Fruit fly (Drosophila melanogaster) whole organism, embryonic: ENCODE results near the gene CG7458.

ENCODE experiments used
- ATbp ChIP-seq: fragments of 200-800 bp; sonication (Bioruptor generic); optimal IDR thresholded peaks from 2 replicates; lab custom pipeline; 2017; ENCODE audit warnings: missing biosample characterization, mild to moderate bottlenecking, missing genetic modification characterization, missing genetic modification reagents
- Abd-B ChIP-seq: fragments of 200-800 bp; sonication (Bioruptor generic); optimal IDR thresholded peaks from 2 replicates; lab custom pipeline; 2018; ENCODE audit warnings: missing biosample characterization, mild to moderate bottlenecking, missing genetic modification characterization, moderate library complexity
- Ada2b ChIP-seq: fragments of 200-800 bp; sonication (Bioruptor generic); IDR thresholded peaks from 2 replicates; pipeline ENCODE4 v1.3.6; 2022; ENCODE audit warnings: missing biosample characterization, missing genetic modification characterization
- Antp ChIP-seq: fragments of 200-800 bp; sonication (Bioruptor generic); optimal IDR thresholded peaks from 3 replicates; lab custom pipeline; 2016; ENCODE audit warnings: missing biosample characterization, missing genetic modification characterization
- CG11085 ChIP-seq: fragments of 200-800 bp; sonication (Bioruptor generic); IDR thresholded peaks from 2 replicates; pipeline ENCODE4 v1.3.6; 2022; ENCODE audit warnings: missing biosample characterization, missing genetic modification characterization
- CG11560 ChIP-seq: fragments of 200-800 bp; sonication (Bioruptor generic); IDR thresholded peaks from 3 replicates; pipeline ENCODE4 v1.3.6; 2022; ENCODE audit warnings: missing biosample characterization, missing genetic modification characterization
- CG12071 ChIP-seq: fragments of 200-800 bp; sonication (Bioruptor generic); optimal IDR thresholded peaks from 3 replicates; lab custom pipeline; 2018; ENCODE audit warnings: missing biosample characterization, mild to moderate bottlenecking, missing genetic modification characterization
- CG14965 ChIP-seq: fragments of 200-800 bp; sonication (Bioruptor generic); optimal IDR thresholded peaks from 2 replicates; lab custom pipeline; 2016; ENCODE audit warnings: missing biosample characterization, missing genetic modification characterization, borderline replicate concordance
- CG15269 ChIP-seq: fragments of 200-800 bp; sonication (Bioruptor generic); optimal IDR thresholded peaks from 2 replicates; lab custom pipeline; 2018; ENCODE audit warnings: missing biosample characterization, mild to moderate bottlenecking, missing genetic modification characterization, moderate library complexity
- CG15601 ChIP-seq: fragments of 200-800 bp; sonication (Bioruptor generic); optimal IDR thresholded peaks from 3 replicates; lab custom pipeline; 2019; ENCODE audit warnings: missing biosample characterization, mild to moderate bottlenecking, missing genetic modification characterization, moderate library complexity
- CG17186 ChIP-seq: fragments of 200-800 bp; sonication (Bioruptor generic); optimal IDR thresholded peaks from 3 replicates; lab custom pipeline; 2017; ENCODE audit warnings: missing biosample characterization, missing genetic modification reagents, missing genetic modification characterization
- CG17912 ChIP-seq: fragments of 200-800 bp; sonication (Bioruptor generic); optimal IDR thresholded peaks from 2 replicates; lab custom pipeline; 2018; ENCODE audit warnings: missing biosample characterization, mild to moderate bottlenecking, missing genetic modification characterization
- CG3065 ChIP-seq: fragments of 200-800 bp; sonication (Bioruptor generic); optimal IDR thresholded peaks from 2 replicates; lab custom pipeline; 2016; ENCODE audit warnings: missing biosample characterization, missing genetic modification characterization
- CG31365 ChIP-seq: fragments of 200-800 bp; sonication (Bioruptor generic); optimal IDR thresholded peaks from 2 replicates; lab custom pipeline; 2018; ENCODE audit warnings: missing biosample characterization, mild to moderate bottlenecking, missing genetic modification characterization
- CG3847 ChIP-seq: fragments of 200-800 bp; sonication (Bioruptor generic); IDR thresholded peaks from 2 replicates; pipeline ENCODE4 v1.3.6; 2022; ENCODE audit warnings: missing biosample characterization, missing genetic modification characterization
- CG8089 ChIP-seq: fragments of 200-800 bp; sonication (Bioruptor generic); optimal IDR thresholded peaks from 3 replicates; lab custom pipeline; 2016; ENCODE audit warnings: missing biosample characterization, missing genetic modification characterization
- CoRest ChIP-seq: fragments of 200-800 bp; sonication (Bioruptor generic); optimal IDR thresholded peaks from 3 replicates; lab custom pipeline; 2018; ENCODE audit warnings: missing biosample characterization, mild to moderate bottlenecking, missing genetic modification characterization, moderate library complexity
- CrebB ChIP-seq: fragments of 200-800 bp; sonication (Bioruptor generic); optimal IDR thresholded peaks from 3 replicates; lab custom pipeline; 2018; ENCODE audit warnings: missing biosample characterization, mild to moderate bottlenecking, missing genetic modification characterization
- Hmx ChIP-seq: fragments of 200-800 bp; sonication (Bioruptor generic); optimal IDR thresholded peaks from 2 replicates; lab custom pipeline; 2016; ENCODE audit warnings: missing biosample characterization, missing genetic modification characterization
- Hr51 ChIP-seq, 2 experiments: fragments of 200-800 bp; sonication (Bioruptor generic); optimal IDR thresholded peaks; 2 replicates in 1 of 2; 3 replicates in 1 of 2; lab custom pipeline; 2016 to 2018; ENCODE audit warnings: missing biosample characterization in 2 of 2, missing genetic modification characterization in 2 of 2, mild to moderate bottlenecking in 1 of 2, moderate library complexity in 1 of 2
- Med ChIP-seq: fragments of 200-800 bp; sonication (Bioruptor generic); peaks from one replicate; lab custom pipeline; 2016; ENCODE audit warnings: missing biosample characterization, missing genetic modification characterization, mild to moderate bottlenecking, inconsistent platforms, moderate library complexity
- Neu2 ChIP-seq: fragments of 200-800 bp; sonication (Bioruptor generic); optimal IDR thresholded peaks from 3 replicates; lab custom pipeline; 2016; ENCODE audit warnings: missing biosample characterization, missing genetic modification characterization, borderline replicate concordance
- Opbp ChIP-seq: fragments of 200-800 bp; sonication (Bioruptor generic); IDR thresholded peaks from 3 replicates; pipeline ENCODE4 v1.3.6; 2022; ENCODE audit warnings: missing biosample characterization, missing genetic modification characterization; ENCODE audit not compliant: partially characterized antibody
- Side ChIP-seq: fragments of 200-800 bp; sonication (Bioruptor generic); optimal IDR thresholded peaks from 2 replicates; lab custom pipeline; 2016; ENCODE audit warnings: missing biosample characterization, missing genetic modification characterization
- Sox100B ChIP-seq: fragments of 200-800 bp; sonication (Bioruptor generic); optimal IDR thresholded peaks from 3 replicates; lab custom pipeline; 2018; ENCODE audit warnings: missing biosample characterization, mild to moderate bottlenecking, missing genetic modification characterization
- Sry-δ ChIP-seq: fragments of 200-800 bp; sonication (Bioruptor generic); optimal IDR thresholded peaks from 2 replicates; lab custom pipeline; 2016; ENCODE audit warnings: missing biosample characterization, missing genetic modification characterization
- az2 ChIP-seq: fragments of 200-800 bp; sonication (Bioruptor generic); optimal IDR thresholded peaks from 3 replicates; lab custom pipeline; 2016; ENCODE audit warnings: missing biosample characterization, missing genetic modification characterization
- caup ChIP-seq: fragments of 200-800 bp; sonication (Bioruptor generic); optimal IDR thresholded peaks from 3 replicates; lab custom pipeline; 2017; ENCODE audit warnings: missing biosample characterization, mild to moderate bottlenecking, missing genetic modification characterization, moderate library complexity; ENCODE audit not compliant: severe bottlenecking
- chif ChIP-seq, 2 experiments: fragments of 200-800 bp; sonication (Bioruptor generic); optimal IDR thresholded peaks; 3 replicates each; lab custom pipeline; 2016; ENCODE audit warnings: missing biosample characterization in 2 of 2, missing genetic modification characterization in 2 of 2
- chm ChIP-seq: fragments of 200-800 bp; sonication (Bioruptor generic); IDR thresholded peaks from 2 replicates; pipeline ENCODE4 v1.3.6; 2022; ENCODE audit warnings: missing biosample characterization, missing genetic modification characterization
- corto ChIP-seq: fragments of 200-800 bp; sonication (Bioruptor generic); optimal IDR thresholded peaks from 2 replicates; lab custom pipeline; 2016; ENCODE audit warnings: missing biosample characterization, mild to moderate bottlenecking, missing genetic modification characterization, moderate library complexity
- cwo ChIP-seq: fragments of 200-800 bp; sonication (Bioruptor generic); optimal IDR thresholded peaks from 3 replicates; lab custom pipeline; 2017; ENCODE audit warnings: missing biosample characterization, missing genetic modification characterization, mild to moderate bottlenecking, moderate library complexity, missing genetic modification reagents
- dati ChIP-seq: fragments of 200-800 bp; sonication (Bioruptor generic); IDR thresholded peaks from 2 replicates; pipeline ENCODE4 v1.3.6; 2022; ENCODE audit warnings: missing biosample characterization, missing genetic modification characterization
- dmrt99B ChIP-seq: fragments of 200-800 bp; sonication (Bioruptor generic); optimal IDR thresholded peaks from 2 replicates; lab custom pipeline; 2018; ENCODE audit warnings: missing biosample characterization, mild to moderate bottlenecking, missing genetic modification characterization, moderate library complexity
- dysf ChIP-seq: fragments of 200-800 bp; sonication (Bioruptor generic); IDR thresholded peaks from 3 replicates; pipeline ENCODE4 v1.3.6; 2022; ENCODE audit warnings: missing biosample characterization, missing genetic modification characterization
- emc ChIP-seq: fragments of 200-800 bp; sonication (Bioruptor generic); optimal IDR thresholded peaks from 2 replicates; lab custom pipeline; 2016; ENCODE audit warnings: missing biosample characterization, missing genetic modification characterization
- ewg ChIP-seq: fragments of 200-800 bp; sonication (Bioruptor generic); optimal IDR thresholded peaks from 3 replicates; lab custom pipeline; 2017; ENCODE audit warnings: mild to moderate bottlenecking, missing biosample characterization, missing genetic modification reagents, missing genetic modification characterization
- fd64A ChIP-seq: fragments of 200-800 bp; sonication (Bioruptor generic); optimal IDR thresholded peaks from 3 replicates; lab custom pipeline; 2018; ENCODE audit warnings: missing biosample characterization, mild to moderate bottlenecking, missing genetic modification characterization
- fru ChIP-seq: fragments of >200 bp; optimal IDR thresholded peaks from 2 replicates; lab custom pipeline; 2017
- hth ChIP-seq: fragments of >200 bp; optimal IDR thresholded peaks from 2 replicates; lab custom pipeline; 2017; ENCODE audit warnings: inconsistent platforms
- ken ChIP-seq: fragments of 200-800 bp; sonication (Bioruptor generic); IDR thresholded peaks from 3 replicates; pipeline ENCODE4 v1.3.6; 2022; ENCODE audit warnings: missing biosample characterization, missing genetic modification characterization
- pzg ChIP-seq: fragments of 200-800 bp; sonication (Bioruptor generic); optimal IDR thresholded peaks from 3 replicates; lab custom pipeline; 2018; ENCODE audit warnings: missing biosample characterization, mild to moderate bottlenecking, missing genetic modification characterization, moderate library complexity
- sd ChIP-seq: fragments of 200-800 bp; sonication (Bioruptor generic); optimal IDR thresholded peaks from 3 replicates; lab custom pipeline; 2018; ENCODE audit warnings: missing biosample characterization, mild to moderate bottlenecking, missing genetic modification characterization, moderate library complexity
- seq ChIP-seq: fragments of 200-800 bp; sonication (Bioruptor generic); IDR thresholded peaks from 2 replicates; pipeline ENCODE4 v1.3.6; 2022; ENCODE audit warnings: missing biosample characterization, missing genetic modification characterization
- sima ChIP-seq: fragments of 200-800 bp; sonication (Bioruptor generic); optimal IDR thresholded peaks from 2 replicates; lab custom pipeline; 2016; ENCODE audit warnings: missing biosample characterization, missing genetic modification characterization
- trh ChIP-seq: fragments of 200-800 bp; sonication (Bioruptor generic); optimal IDR thresholded peaks from 2 replicates; lab custom pipeline; 2016; ENCODE audit warnings: missing biosample characterization, missing genetic modification characterization
- tup ChIP-seq: fragments of 200-800 bp; sonication (Bioruptor generic); optimal IDR thresholded peaks from 2 replicates; lab custom pipeline; 2016; ENCODE audit warnings: missing biosample characterization, mild to moderate bottlenecking, missing genetic modification characterization, moderate library complexity
- twi ChIP-seq: fragments of 200-800 bp; optimal IDR thresholded peaks from 2 replicates; lab custom pipeline; 2019; ENCODE audit warnings: missing biosample characterization, mild to moderate bottlenecking, missing genetic modification characterization, moderate library complexity
- zen ChIP-seq: fragments of 200-800 bp; sonication (Bioruptor generic); optimal IDR thresholded peaks from 3 replicates; lab custom pipeline; 2018; ENCODE audit warnings: missing biosample characterization, mild to moderate bottlenecking, missing genetic modification characterization, moderate library complexity
- zfh1 ChIP-seq: fragments of 200-800 bp; sonication (Bioruptor generic); IDR thresholded peaks from 3 replicates; pipeline ENCODE4 v1.3.6; 2022; ENCODE audit warnings: missing biosample characterization, missing genetic modification characterization
- zfh2 ChIP-seq: fragments of 200-800 bp; sonication (Bioruptor generic); optimal IDR thresholded peaks from 2 replicates; lab custom pipeline; 2016; ENCODE audit warnings: missing biosample characterization, missing genetic modification characterization

Gene CG7458

DNA sequence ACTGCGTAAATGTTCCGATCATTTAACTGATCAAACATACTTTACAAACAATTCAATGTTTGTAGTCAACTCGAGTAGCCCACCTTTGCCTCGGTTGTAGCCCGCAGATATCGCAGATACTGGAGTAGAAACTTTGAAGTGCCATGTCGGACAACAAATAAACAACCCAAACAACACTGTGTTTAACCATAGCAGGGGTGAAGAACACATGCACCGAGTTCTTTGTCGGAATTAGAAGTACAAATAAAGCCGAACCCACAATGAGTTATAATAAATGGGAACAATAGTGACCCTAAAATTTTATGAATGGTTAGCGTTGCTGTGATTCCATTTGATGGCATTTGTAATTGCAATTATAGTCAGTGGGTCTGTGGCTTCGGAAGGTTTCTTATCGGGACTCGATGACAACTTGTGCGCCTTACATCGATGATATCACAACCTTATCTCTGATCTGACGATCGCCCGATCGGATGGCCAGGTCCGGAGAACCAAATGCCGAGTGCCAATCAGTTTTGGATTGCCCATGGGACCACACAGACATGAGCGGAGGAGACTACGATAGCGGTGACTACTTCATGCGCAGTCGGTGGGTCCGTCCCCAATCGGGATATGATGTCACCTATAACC lies 7.1 kb downstream of the CG7458 start, which contains the start of gene Chs2 (continued):
- TF ChIP-seq Side (peak; percentile 40), zen (tag; lab: Kevin White, UChicago) (peak; percentile 42), ATbp (GFP tag; lab: Kevin White, UChicago) (peak; percentile 4), zfh1 (GFP tag; lab: Robert Waterston, UW) (no peak), zfh2 (no peak), Neu2 (GFP tag; lab: Kevin White, UChicago) (no peak), Abd-B (GFP tag; lab: Kevin White, UChicago) (no peak), CG17186 (no peak), seq (no peak), CG15601 (tag; lab: Kevin White, UChicago) (peak; percentile 58), Sry-δ (no peak), ken (GFP tag; lab: Robert Waterston, UW) (0 out of 3 replicates have a peak, but pooled peaks have one; percentile 26), az2 (GFP tag; lab: Kevin White, UChicago) (no peak), trh (GFP tag; lab: Kevin White, UChicago) (no peak), Antp (GFP tag; lab: Kevin White, UChicago) (no peak), Ada2b (no peak), Med (GFP tag; lab: Kevin White, UChicago) (peak; percentile 78), dysf (GFP tag; lab: Robert Waterston, UW) (no peak), chm (GFP tag; lab: Robert Waterston, UW) (no peak; the same call in 1 of the 2 replicates), Opbp (GFP tag; lab: Robert Waterston, UW) (no peak), CoRest (tag; lab: Kevin White, UChicago) (peak; percentile 26), tup (no peak), fd64A (GFP tag; lab: Kevin White, UChicago) (peak; percentile 33), CG31365 (no peak), emc (GFP tag; lab: Kevin White, UChicago) (no peak), CG3847 (no peak), CG15269 (tag; lab: Kevin White, UChicago) (no peak), CrebB (peak; percentile 22), sima (GFP tag; lab: Kevin White, UChicago) (no peak), dmrt99B (peak; percentile 2), CG3065 (GFP tag; lab: Kevin White, UChicago) (no peak), ewg (GFP tag; lab: Kevin White, UChicago) (no peak), fru (lab: Kevin White, UChicago) (no peak), pzg (GFP tag; lab: Kevin White, UChicago) (no peak), dati (GFP tag; lab: Robert Waterston, UW) (no peak), CG12071 (GFP tag; lab: Kevin White, UChicago) (no peak), hth (lab: Kevin White, UChicago) (no peak), twi (tag; lab: Kevin White, UChicago) (peak; percentile 83), sd (tag; lab: Kevin White, UChicago) (no peak), Sox100B (no peak), CG14965 (no peak), corto (GFP tag; lab: Kevin White, UChicago) (no peak), Hmx (GFP tag; lab: Kevin White, UChicago) (no peak), caup (GFP tag; lab: Kevin White, UChicago) (peak; percentile 22), CG11085 (no peak), Hr51 (GFP tag; optimal IDR thresholded peaks at IDR 0.05; lab: Kevin White, UChicago) (no peak), CG17912 (GFP tag; lab: Kevin White, UChicago) (no peak), cwo (no peak), CG8089 (GFP tag; lab: Kevin White, UChicago) (peak; percentile 18), CG11560 (no peak), chif (GFP tag; optimal IDR thresholded peaks at IDR 0.05; lab: Kevin White, UChicago) (no peak)
